Worm (Caenorhabditis elegans) whole organism, L4 larva: ENCODE data around the gene T01D1.5.

Experiments
- Y5F2A.4 ChIP-seq: fragments of 200-800 bp; sonication (Bioruptor generic); optimal IDR thresholded peaks from 2 replicates; lab custom pipeline; 2018; ENCODE audit warnings: mild to moderate bottlenecking, missing genetic modification characterization, missing compliant biosample characterization
- Y75B8A.6 ChIP-seq: fragments of 200-800 bp; sonication (Bioruptor generic); IDR thresholded peaks from 2 replicates; pipeline ENCODE4 v1.3.6; 2022; ENCODE audit warnings: missing genetic modification reagents, missing genetic modification characterization, missing compliant biosample characterization
- aha-1 ChIP-seq: fragments of 150-350 bp; peaks from one replicate; lab custom pipeline; 2014; ENCODE audit warnings: missing biosample characterization, missing genetic modification characterization
- ama-1 ChIP-seq: fragments of 150-350 bp; optimal IDR thresholded peaks from 2 replicates; lab custom pipeline; 2014; ENCODE audit warnings: inconsistent platforms, mixed read lengths
- arid-1 ChIP-seq: fragments of 200-800 bp; sonication (Bioruptor generic); conservative IDR thresholded peaks from 2 replicates; pipeline ENCODE4 v1.3.6; 2022; ENCODE audit warnings: missing genetic modification reagents, missing genetic modification characterization, missing compliant biosample characterization
- ceh-20 ChIP-seq: fragments of 200-800 bp; sonication (Bioruptor generic); IDR thresholded peaks from 2 replicates; pipeline ENCODE4 v1.3.6; 2022; ENCODE audit warnings: missing genetic modification reagents, missing genetic modification characterization, missing compliant biosample characterization
- ceh-62 ChIP-seq: sonication (generic microtip); optimal IDR thresholded peaks from 2 replicates; lab custom pipeline; 2017; ENCODE audit warnings: missing biosample characterization, missing genetic modification characterization
- cey-2 ChIP-seq: sonication (generic microtip); optimal IDR thresholded peaks from 3 replicates; lab custom pipeline; 2017; ENCODE audit warnings: missing genetic modification characterization, mild to moderate bottlenecking, missing compliant biosample characterization, antibody characterized with exemption, borderline replicate concordance; ENCODE audit not compliant: insufficient read depth
- daf-16 ChIP-seq, 3 experiments: sonication (generic microtip); optimal IDR thresholded peaks; 2 replicates each; lab custom pipeline; 2016 to 2017; ENCODE audit warnings: missing genetic modification characterization in 3 of 3, missing genetic modification reagents in 3 of 3, mild to moderate bottlenecking in 2 of 3, missing compliant biosample characterization in 2 of 3, missing biosample characterization in 1 of 3, moderate library complexity in 1 of 3
- daf-8 ChIP-seq: fragments of 200-800 bp; sonication (Bioruptor generic); IDR thresholded peaks from 2 replicates; pipeline ENCODE4 v1.3.6; 2022; ENCODE audit warnings: missing genetic modification characterization, missing compliant biosample characterization
- dmd-6 ChIP-seq: fragments of 200-800 bp; sonication (Bioruptor generic); IDR thresholded peaks from 2 replicates; pipeline ENCODE4 v1.3.6; 2022; ENCODE audit warnings: missing genetic modification reagents, missing genetic modification characterization, missing compliant biosample characterization
- dpl-1 ChIP-seq: fragments of 150-350 bp; optimal IDR thresholded peaks from 2 replicates; lab custom pipeline; 2014; ENCODE audit warnings: missing biosample characterization, missing genetic modification reagents, missing genetic modification characterization
- dve-1 ChIP-seq: sonication (generic microtip); optimal IDR thresholded peaks from 2 replicates; lab custom pipeline; 2017; ENCODE audit warnings: antibody characterized with exemption, mild to moderate bottlenecking, missing genetic modification characterization, missing compliant biosample characterization; ENCODE audit not compliant: insufficient read depth
- fos-1 ChIP-seq: fragments of 150-350 bp; optimal IDR thresholded peaks from 2 replicates; lab custom pipeline; 2014; ENCODE audit warnings: missing biosample characterization, missing genetic modification characterization
- hlh-11 ChIP-seq: fragments of 200-800 bp; sonication (Bioruptor generic); optimal IDR thresholded peaks from 2 replicates; lab custom pipeline; 2018; ENCODE audit warnings: mild to moderate bottlenecking, missing genetic modification characterization, missing compliant biosample characterization
- hlh-30 ChIP-seq: sonication (generic microtip); optimal IDR thresholded peaks from 2 replicates; lab custom pipeline; 2017; ENCODE audit warnings: antibody characterized with exemption, mild to moderate bottlenecking, missing genetic modification characterization, missing compliant biosample characterization; ENCODE audit not compliant: insufficient read depth
- hmg-1.1 ChIP-seq: fragments of 200-800 bp; sonication (Bioruptor generic); IDR thresholded peaks from 2 replicates; pipeline ENCODE4 v1.3.6; 2022; ENCODE audit warnings: missing genetic modification reagents, missing genetic modification characterization, missing compliant biosample characterization
- jun-1 ChIP-seq: fragments of 150-350 bp; optimal IDR thresholded peaks from 2 replicates; lab custom pipeline; 2014; ENCODE audit warnings: missing biosample characterization, missing genetic modification reagents, missing genetic modification characterization
- lim-7 ChIP-seq: fragments of 200-800 bp; sonication (Bioruptor generic); IDR thresholded peaks from 2 replicates; pipeline ENCODE4 v1.3.6; 2022; ENCODE audit warnings: missing genetic modification characterization, missing compliant biosample characterization
- lin-1 ChIP-seq: fragments of 200-800 bp; sonication (Bioruptor generic); IDR thresholded peaks from 2 replicates; pipeline ENCODE4 v1.3.6; 2022; ENCODE audit warnings: missing genetic modification reagents, missing genetic modification characterization, missing compliant biosample characterization
- lin-15B ChIP-seq: fragments of 150-350 bp; sonication (generic microtip); optimal IDR thresholded peaks from 3 replicates; lab custom pipeline; 2014; ENCODE audit warnings: missing biosample characterization, missing genetic modification characterization
- lin-38 ChIP-seq: fragments of 200-800 bp; sonication (Bioruptor generic); IDR thresholded peaks from 2 replicates; pipeline ENCODE4 v1.3.6; 2022; ENCODE audit warnings: missing genetic modification reagents, missing genetic modification characterization, missing compliant biosample characterization
- lsy-2 ChIP-seq, 2 experiments: fragments of 150-350 bp in 1 of 2; sonication (generic microtip) in 1 of 2; optimal IDR thresholded peaks; 2 replicates each; lab custom pipeline; 2014 to 2017; ENCODE audit warnings: missing biosample characterization in 2 of 2, missing genetic modification characterization in 2 of 2
- mdl-1 ChIP-seq, 2 experiments: fragments of 150-350 bp in 1 of 2; sonication (generic microtip) in 1 of 2; optimal IDR thresholded peaks; 2 replicates each; lab custom pipeline; 2014 to 2017; ENCODE audit warnings: missing biosample characterization in 2 of 2, missing genetic modification characterization in 2 of 2
- mep-1 ChIP-seq: fragments of 150-350 bp; sonication (generic microtip); optimal IDR thresholded peaks from 3 replicates; lab custom pipeline; 2014; ENCODE audit warnings: missing biosample characterization, missing genetic modification characterization
- mes-2 ChIP-seq: sonication (generic microtip); optimal IDR thresholded peaks from 2 replicates; lab custom pipeline; 2016; ENCODE audit warnings: missing genotype, mild to moderate bottlenecking, missing genetic modification characterization, missing compliant biosample characterization; ENCODE audit not compliant: poor library complexity, severe bottlenecking
- mxl-2 ChIP-seq: fragments of 200-800 bp; sonication (Bioruptor generic); conservative IDR thresholded peaks from 2 replicates; pipeline ENCODE4 v1.3.6; 2022; ENCODE audit warnings: missing genetic modification reagents, missing genetic modification characterization, missing compliant biosample characterization
- mxl-3 ChIP-seq: fragments of 200-800 bp; sonication (Bioruptor generic); optimal IDR thresholded peaks from 2 replicates; lab custom pipeline; 2018; ENCODE audit warnings: mild to moderate bottlenecking, missing genetic modification characterization, missing compliant biosample characterization
- nhr-25 ChIP-seq: sonication (generic microtip); optimal IDR thresholded peaks from 2 replicates; lab custom pipeline; 2017; ENCODE audit warnings: missing genetic modification characterization, mild to moderate bottlenecking, missing compliant biosample characterization, antibody characterized with exemption, moderate library complexity, borderline replicate concordance; ENCODE audit not compliant: insufficient read depth
- nhr-28 ChIP-seq: fragments of 150-350 bp; optimal IDR thresholded peaks from 2 replicates; lab custom pipeline; 2014; ENCODE audit warnings: missing biosample characterization, missing genetic modification characterization
- nhr-41 ChIP-seq: fragments of 200-800 bp; sonication (Bioruptor generic); IDR thresholded peaks from 2 replicates; pipeline ENCODE4 v1.3.6; 2022; ENCODE audit warnings: missing genetic modification reagents, missing genetic modification characterization, missing compliant biosample characterization
- nhr-42 ChIP-seq: fragments of 200-800 bp; sonication (Bioruptor generic); IDR thresholded peaks from 2 replicates; pipeline ENCODE4 v1.3.6; 2022; ENCODE audit warnings: missing genetic modification characterization, missing compliant biosample characterization
- nhr-48 ChIP-seq: sonication (generic microtip); optimal IDR thresholded peaks from 2 replicates; lab custom pipeline; 2016; ENCODE audit warnings: mild to moderate bottlenecking, missing genetic modification characterization, missing compliant biosample characterization
- nhr-6 ChIP-seq: fragments of 150-350 bp; optimal IDR thresholded peaks from 2 replicates; lab custom pipeline; 2014; ENCODE audit warnings: missing biosample characterization, missing genetic modification characterization
- nhr-77 ChIP-seq: fragments of 150-350 bp; optimal IDR thresholded peaks from 2 replicates; lab custom pipeline; 2014; ENCODE audit warnings: missing biosample characterization, missing genetic modification characterization
- pha-4 ChIP-seq, 2 experiments: fragments of 150-350 bp in 1 of 2; fragments of 200-800 bp in 1 of 2; sonication (Bioruptor generic) in 1 of 2; IDR thresholded peaks in 1 of 2; optimal IDR thresholded peaks in 1 of 2; 2 replicates each; pipeline versions ENCODE4 v1.3.6 to Lab custom; 2014 to 2022; ENCODE audit warnings: missing genetic modification characterization in 2 of 2, missing genetic modification reagents in 2 of 2, missing biosample characterization in 1 of 2, missing compliant biosample characterization in 1 of 2
- php-3 ChIP-seq: fragments of 200-800 bp; sonication (Bioruptor generic); IDR thresholded peaks from 2 replicates; pipeline ENCODE4 v1.3.6; 2022; ENCODE audit warnings: missing genetic modification reagents, missing genetic modification characterization, missing compliant biosample characterization
- pqm-1 ChIP-seq: sonication (generic microtip); optimal IDR thresholded peaks from 2 replicates; lab custom pipeline; 2017; ENCODE audit warnings: missing biosample characterization, missing genetic modification characterization
- tra-1 ChIP-seq: fragments of 200-800 bp; sonication (Bioruptor generic); IDR thresholded peaks from 2 replicates; pipeline ENCODE4 v1.3.6; 2022; ENCODE audit warnings: missing genetic modification reagents, missing genetic modification characterization, missing compliant biosample characterization
- unc-130 ChIP-seq: sonication (generic microtip); optimal IDR thresholded peaks from 2 replicates; lab custom pipeline; 2016; ENCODE audit warnings: missing genetic modification reagents, missing genetic modification characterization, missing compliant biosample characterization
- unc-62 ChIP-seq, 3 experiments: fragments of 150-350 bp in 1 of 3; sonication (generic microtip); optimal IDR thresholded peaks in 2 of 3; peaks in 1 of 3; 1 replicate in 1 of 3; 2 replicates in 2 of 3; lab custom pipeline; 2014 to 2017; ENCODE audit warnings: missing biosample characterization in 3 of 3, missing genetic modification characterization in 3 of 3, missing genetic modification reagents in 3 of 3, missing genotype in 1 of 3

The T01D1.5 gene

DNA sequence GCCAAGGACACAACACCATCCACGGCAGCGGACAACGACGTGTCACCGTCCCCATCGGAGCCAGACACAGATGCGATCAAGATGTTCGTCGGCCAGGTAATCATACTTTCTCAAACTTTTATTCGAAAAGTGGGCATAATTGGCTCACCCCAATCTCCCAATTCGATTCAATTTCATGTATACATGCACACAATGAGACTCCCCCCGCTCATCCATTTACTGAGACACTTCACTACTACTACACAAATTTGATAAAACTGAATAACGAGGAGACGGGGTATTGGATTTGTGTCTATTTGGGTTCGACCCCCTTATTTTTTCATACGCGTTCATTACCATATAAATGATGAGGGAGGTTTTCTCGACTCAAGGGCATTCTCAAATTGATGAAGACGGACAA is 25.6 kb downstream of the T01D1.5 start:
- TF ChIP-seq mep-1 (tag; lab: Kevin White, UChicago) (no peak), mes-2 (tag; lab: Kevin White, UChicago) (peak; percentile 15)

DNA sequence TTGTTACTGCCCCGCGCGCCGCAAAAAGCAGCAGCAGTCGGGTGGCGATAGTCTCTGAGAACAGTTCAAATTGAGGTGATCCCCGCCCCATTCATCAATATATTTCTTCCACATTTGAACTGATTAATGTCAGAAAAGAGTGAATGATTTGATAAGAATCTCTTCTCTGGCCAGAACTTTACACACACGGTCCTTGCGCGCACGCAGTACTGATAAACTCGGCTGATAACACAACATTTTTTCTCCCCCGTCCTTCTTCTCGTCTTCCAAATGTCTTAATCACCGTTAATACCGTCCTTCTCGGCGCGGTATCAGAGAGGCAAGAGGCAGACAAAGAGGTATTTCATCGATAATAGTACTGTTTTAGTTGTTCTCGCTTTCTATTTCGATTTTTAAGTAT is 26.7 kb downstream of the T01D1.5 start, which contains the start of gene etr-1:
TSS of gene etr-1 (plus strand) at position 193 of the 400 bp plus-strand sequence.
- TF ChIP-seq mdl-1 (tag; optimal IDR thresholded peaks at IDR 0.05; lab: Kevin White, UChicago) = peak in 1 of 2 experiments; percentile 57
- TF ChIP-seq hlh-30 (tag; lab: Kevin White, UChicago) = peak; percentile 46
- no peak for TF ChIP-seq pha-4 (GFP tag; IDR thresholded peaks at IDR 0.05; lab: Robert Waterston, UW)
- TF ChIP-seq pha-4 (tag; optimal IDR thresholded peaks at IDR 0.05; lab: Kevin White, UChicago) = no peak
- TF ChIP-seq dpl-1 (GFP tag; lab: Kevin White, UChicago) = peak; percentile 30
- peak in 1 of 2 experiments; percentile 47 for TF ChIP-seq lsy-2 (tag; optimal IDR thresholded peaks at IDR 0.05; lab: Kevin White, UChicago)
- peak; percentile 37; the same call in 1 of the 2 replicates for TF ChIP-seq mxl-2 (GFP tag; lab: Robert Waterston, UW)
- peak; percentile 22 for TF ChIP-seq jun-1
- TF ChIP-seq mes-2 (tag; lab: Kevin White, UChicago) = peak; percentile 44
- peak; percentile 48 for TF ChIP-seq cey-2 (tag; lab: Kevin White, UChicago)
- TF ChIP-seq arid-1 (GFP tag; lab: Robert Waterston, UW) = 0 out of 2 replicates have a peak, but pooled peaks have one; percentile 21
- no peak for TF ChIP-seq daf-8 (GFP tag; lab: Robert Waterston, UW)
- no peak for TF ChIP-seq Y5F2A.4 (GFP tag; lab: Kevin White, UChicago)
- no peak for TF ChIP-seq fos-1 (tag; lab: Kevin White, UChicago)
- TF ChIP-seq ceh-62 (tag; lab: Kevin White, UChicago) = no peak
- no peak for TF ChIP-seq daf-16 (GFP tag; optimal IDR thresholded peaks at IDR 0.05; lab: Kevin White, UChicago)
- TF ChIP-seq daf-16 (tag; optimal IDR thresholded peaks at IDR 0.05; lab: Kevin White, UChicago) = peak; percentile 82
- peak; percentile 47 for TF ChIP-seq nhr-6 (tag; lab: Kevin White, UChicago)
- TF ChIP-seq ama-1 (lab: Kevin White, UChicago) = peak; percentile 15
- peak in 1 of 2 experiments; percentile 13 for TF ChIP-seq unc-62 (GFP tag; optimal IDR thresholded peaks at IDR 0.05 in 1 of 2; lab: Kevin White, UChicago)
- no peak for TF ChIP-seq unc-62 (tag; optimal IDR thresholded peaks at IDR 0.05; lab: Kevin White, UChicago)
- TF ChIP-seq dmd-6 (GFP tag; lab: Robert Waterston, UW) = peak; percentile 92
- TF ChIP-seq hlh-11 (tag; lab: Kevin White, UChicago) = peak; percentile 94
- no peak for TF ChIP-seq lim-7
- peak; percentile 37 for TF ChIP-seq aha-1 (tag; lab: Kevin White, UChicago)
- peak; percentile 71 for TF ChIP-seq nhr-48 (tag; lab: Kevin White, UChicago)
- TF ChIP-seq hmg-1.1 (GFP tag; lab: Robert Waterston, UW) = 0 out of 2 replicates have a peak, but pooled peaks have one; percentile 12
- peak; percentile 64 for TF ChIP-seq nhr-41 (GFP tag; lab: Robert Waterston, UW)
- TF ChIP-seq ceh-20 = peak; percentile 61
- no peak for TF ChIP-seq unc-130
- peak; percentile 16 for TF ChIP-seq mep-1 (tag; lab: Kevin White, UChicago)
- TF ChIP-seq nhr-77 = peak; percentile 66
- 0 out of 2 replicates have a peak, but pooled peaks have one; percentile 11 for TF ChIP-seq nhr-42
- TF ChIP-seq tra-1 = peak; percentile 84
- peak; percentile 25; the same call in 1 of the 2 replicates for TF ChIP-seq lin-38
- peak; percentile 88 for TF ChIP-seq dve-1 (tag; lab: Kevin White, UChicago)
- no peak for TF ChIP-seq lin-15B (tag; lab: Kevin White, UChicago)
- no peak for TF ChIP-seq Y75B8A.6 (GFP tag; lab: Robert Waterston, UW)
- peak; percentile 16 for TF ChIP-seq nhr-25
- peak; percentile 88 for TF ChIP-seq mxl-3 (GFP tag; lab: Kevin White, UChicago)
- peak; percentile 70 for TF ChIP-seq lin-1 (GFP tag; lab: Robert Waterston, UW)
- TF ChIP-seq php-3 (GFP tag; lab: Robert Waterston, UW) = peak; percentile 83
- TF ChIP-seq pqm-1 (tag; lab: Kevin White, UChicago) = peak; percentile 97
- peak; percentile 92 for TF ChIP-seq nhr-28
- TF ChIP-seq, all 104 proteins: peak for 32
